Fruit fly (Drosophila melanogaster) whole organism, adult: ENCODE results near the gene CG14692.

Experiments used
- CG12768 ChIP-seq: fragments of 200-800 bp; sonication (Bioruptor generic); optimal IDR thresholded peaks from 2 replicates; lab custom pipeline; 2017; ENCODE audit warnings: missing biosample characterization, missing genetic modification characterization, mild to moderate bottlenecking, moderate library complexity, missing genetic modification reagents
- CG14711 ChIP-seq: fragments of 200-800 bp; sonication (Bioruptor generic); optimal IDR thresholded peaks from 2 replicates; lab custom pipeline; 2018; ENCODE audit warnings: missing biosample characterization, mild to moderate bottlenecking, missing genetic modification characterization, moderate library complexity
- CG33017 ChIP-seq: fragments of 200-800 bp; sonication (Bioruptor generic); optimal IDR thresholded peaks from 2 replicates; lab custom pipeline; 2018; ENCODE audit warnings: missing biosample characterization, mild to moderate bottlenecking, missing genetic modification characterization, moderate library complexity
- CG5204 ChIP-seq: fragments of 200-800 bp; sonication (Bioruptor generic); optimal IDR thresholded peaks from 2 replicates; lab custom pipeline; 2016; ENCODE audit warnings: missing biosample characterization, missing genetic modification characterization
- CG7045 ChIP-seq: fragments of 200-800 bp; sonication (Bioruptor generic); optimal IDR thresholded peaks from 2 replicates; lab custom pipeline; 2017; ENCODE audit warnings: missing biosample characterization, mild to moderate bottlenecking, missing genetic modification characterization
- CG7101 ChIP-seq: fragments of 200-800 bp; sonication (Bioruptor generic); optimal IDR thresholded peaks from 2 replicates; lab custom pipeline; 2018; ENCODE audit warnings: missing biosample characterization, mild to moderate bottlenecking, missing genetic modification characterization, moderate library complexity
- Clk ChIP-seq: fragments of 200-800 bp; sonication (Bioruptor generic); optimal IDR thresholded peaks from 2 replicates; lab custom pipeline; 2017; ENCODE audit warnings: missing biosample characterization, missing genetic modification characterization
- Crg-1 ChIP-seq: fragments of 200-800 bp; sonication (Bioruptor generic); optimal IDR thresholded peaks from 2 replicates; lab custom pipeline; 2016; ENCODE audit warnings: missing biosample characterization, missing genetic modification characterization
- Hr96 ChIP-seq: fragments of 200-800 bp; sonication (Bioruptor generic); optimal IDR thresholded peaks from 2 replicates; lab custom pipeline; 2016; ENCODE audit warnings: missing biosample characterization, missing genetic modification characterization
- Mnt ChIP-seq: fragments of 200-800 bp; sonication (Bioruptor generic); optimal IDR thresholded peaks from 2 replicates; lab custom pipeline; 2016; ENCODE audit warnings: missing biosample characterization, mild to moderate bottlenecking, missing genetic modification characterization
- bab1 ChIP-seq: fragments of 200-800 bp; sonication (Bioruptor generic); optimal IDR thresholded peaks from 3 replicates; lab custom pipeline; 2019; ENCODE audit warnings: missing biosample characterization, mild to moderate bottlenecking, missing genetic modification characterization, moderate library complexity
- cic ChIP-seq: fragments of 200-800 bp; sonication (Bioruptor generic); optimal IDR thresholded peaks from 2 replicates; lab custom pipeline; 2017; ENCODE audit warnings: missing biosample characterization, mild to moderate bottlenecking, missing genetic modification characterization, moderate library complexity
- kay ChIP-seq: fragments of 200-800 bp; sonication (Bioruptor generic); peaks from one replicate; lab custom pipeline; 2016; ENCODE audit warnings: missing biosample characterization, missing genetic modification characterization, borderline replicate concordance
- ovo ChIP-seq: fragments of 200-800 bp; sonication (Bioruptor generic); optimal IDR thresholded peaks from 2 replicates; lab custom pipeline; 2016; ENCODE audit warnings: missing biosample characterization, missing genetic modification characterization

DNA sequence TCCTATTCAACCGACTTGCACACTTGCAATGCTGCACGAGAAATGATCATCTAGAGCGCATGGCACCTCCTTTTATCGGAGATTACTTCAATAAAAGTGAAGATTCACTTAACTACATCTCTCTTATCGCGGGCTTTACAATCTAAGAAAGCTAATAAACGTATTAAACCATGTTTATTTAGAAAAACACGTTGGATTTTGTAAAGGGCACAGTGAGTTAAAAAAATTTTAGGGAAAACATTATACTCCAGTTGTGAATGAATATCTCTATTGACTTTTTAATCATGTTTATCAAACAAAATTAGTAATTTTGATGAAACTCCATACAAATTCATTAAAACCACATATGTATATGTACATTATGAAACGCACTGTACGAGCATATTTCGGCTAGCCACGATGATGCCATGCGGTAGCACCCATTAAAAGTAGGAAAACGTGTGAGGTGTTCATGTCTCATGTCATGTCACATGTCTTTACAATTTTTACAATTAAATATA, 44.4 kb downstream of the CG14692 start, which contains the start of gene CG31272:
- TF ChIP-seq CG7045 (GFP tag; lab: Kevin White, UChicago) (peak; percentile 30), kay (no peak), CG33017 (tag; lab: Kevin White, UChicago) (no peak), bab1 (GFP tag; lab: Kevin White, UChicago) (no peak), Crg-1 (GFP tag; lab: Kevin White, UChicago) (no peak), CG14711 (tag; lab: Kevin White, UChicago) (no peak), CG5204 (GFP tag; lab: Kevin White, UChicago) (peak; percentile 15), Mnt (no peak), cic (peak; percentile 70), ovo (no peak), CG12768 (no peak), Clk (GFP tag; lab: Kevin White, UChicago) (no peak), CG7101 (tag; lab: Kevin White, UChicago) (no peak), Hr96 (GFP tag; lab: Kevin White, UChicago) (no peak)
